Worm (Caenorhabditis elegans): ENCODE results near the gene ZK1055.6.

The ZK1055.6 gene

DNA sequence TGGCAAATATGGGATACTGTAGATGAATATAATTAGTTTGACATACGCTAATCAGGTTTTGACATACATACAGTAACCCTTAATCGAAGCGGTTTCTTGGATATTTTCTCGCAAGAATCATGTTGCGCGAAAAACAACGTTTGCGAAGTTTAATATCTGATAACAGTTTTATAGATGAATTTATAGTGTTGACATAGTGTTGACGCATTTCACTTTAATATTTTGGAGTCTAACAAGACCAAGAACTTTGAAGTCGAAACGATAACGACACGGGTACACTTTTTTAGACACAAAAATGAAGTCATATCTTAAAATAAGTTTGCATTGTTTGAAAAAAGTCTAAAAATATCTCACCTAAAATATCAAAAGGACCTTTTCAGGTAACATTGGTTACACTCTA is 13.9 kb upstream of the ZK1055.6 start:
- TF ChIP-seq snpc-4 (tag; optimal IDR thresholded peaks at IDR 0.05) (no peak), drap-1 (GFP tag; optimal IDR thresholded peaks at IDR 0.05) (no peak), lsy-2 (tag; optimal IDR thresholded peaks at IDR 0.05) (no peak), mab-5 (tag; optimal IDR thresholded peaks at IDR 0.05) (no peak), lin-13 (tag; optimal IDR thresholded peaks at IDR 0.05) (no peak), ceh-83 (GFP tag; optimal IDR thresholded peaks at IDR 0.05) (no peak), nhr-237 (tag; optimal IDR thresholded peaks at IDR 0.05) (no peak), flh-1 (GFP tag; optimal IDR thresholded peaks at IDR 0.05) (no peak), mls-2 (tag; optimal IDR thresholded peaks at IDR 0.05) (no peak), nhr-76 (tag; optimal IDR thresholded peaks at IDR 0.05) (no peak), blmp-1 (tag; optimal IDR thresholded peaks at IDR 0.05) (no peak)

DNA sequence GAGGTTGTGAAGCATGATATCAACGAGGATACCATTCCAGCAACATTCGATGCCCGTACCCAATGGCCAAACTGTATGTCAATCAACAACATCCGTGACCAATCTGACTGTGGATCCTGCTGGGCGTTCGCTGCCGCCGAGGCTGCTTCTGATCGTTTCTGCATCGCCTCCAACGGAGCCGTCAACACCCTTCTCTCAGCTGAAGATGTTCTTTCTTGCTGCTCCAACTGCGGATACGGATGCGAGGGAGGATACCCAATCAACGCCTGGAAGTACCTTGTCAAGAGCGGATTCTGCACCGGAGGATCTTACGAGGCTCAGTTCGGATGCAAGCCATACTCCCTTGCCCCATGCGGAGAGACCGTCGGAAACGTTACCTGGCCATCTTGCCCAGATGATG is 12.6 kb upstream of the ZK1055.6 start:
- TF ChIP-seq ces-1 (GFP tag; optimal IDR thresholded peaks at IDR 0.05), result no peak
- TF ChIP-seq elt-1 (tag; optimal IDR thresholded peaks at IDR 0.05; ENCODE audit: borderline replicate concordance, insufficient read depth), result no peak
- no peak for TF ChIP-seq nhr-28 (tag; optimal IDR thresholded peaks at IDR 0.05)
- TF ChIP-seq mab-5 (tag; optimal IDR thresholded peaks at IDR 0.05), result no peak
- TF ChIP-seq nhr-12 (tag; optimal IDR thresholded peaks at IDR 0.05), result no peak
- TF ChIP-seq flh-1 (GFP tag; optimal IDR thresholded peaks at IDR 0.05), result no peak
- TF ChIP-seq sem-2 (GFP tag; optimal IDR thresholded peaks at IDR 0.05), result no peak
- no peak for TF ChIP-seq mep-1 (tag; optimal IDR thresholded peaks at IDR 0.05)
- TF ChIP-seq unc-120 (tag; optimal IDR thresholded peaks at IDR 0.05; ENCODE audit: poor library complexity, severe bottlenecking), result no peak
- no peak for TF ChIP-seq bed-3 (GFP tag; optimal IDR thresholded peaks at IDR 0.05)
- no peak for TF ChIP-seq snpc-4 (tag; optimal IDR thresholded peaks at IDR 0.05)
- no peak for TF ChIP-seq M03D4.4 (tag; optimal IDR thresholded peaks at IDR 0.05)
- TF ChIP-seq ham-2 (GFP tag; optimal IDR thresholded peaks at IDR 0.05), result no peak
- no peak for TF ChIP-seq nhr-237 (tag; optimal IDR thresholded peaks at IDR 0.05)
- no peak for TF ChIP-seq cnd-1 (tag; optimal IDR thresholded peaks at IDR 0.05)
- no peak for TF ChIP-seq ceh-83 (GFP tag; optimal IDR thresholded peaks at IDR 0.05)
- TF ChIP-seq ztf-11 (tag; optimal IDR thresholded peaks at IDR 0.05), result no peak

DNA sequence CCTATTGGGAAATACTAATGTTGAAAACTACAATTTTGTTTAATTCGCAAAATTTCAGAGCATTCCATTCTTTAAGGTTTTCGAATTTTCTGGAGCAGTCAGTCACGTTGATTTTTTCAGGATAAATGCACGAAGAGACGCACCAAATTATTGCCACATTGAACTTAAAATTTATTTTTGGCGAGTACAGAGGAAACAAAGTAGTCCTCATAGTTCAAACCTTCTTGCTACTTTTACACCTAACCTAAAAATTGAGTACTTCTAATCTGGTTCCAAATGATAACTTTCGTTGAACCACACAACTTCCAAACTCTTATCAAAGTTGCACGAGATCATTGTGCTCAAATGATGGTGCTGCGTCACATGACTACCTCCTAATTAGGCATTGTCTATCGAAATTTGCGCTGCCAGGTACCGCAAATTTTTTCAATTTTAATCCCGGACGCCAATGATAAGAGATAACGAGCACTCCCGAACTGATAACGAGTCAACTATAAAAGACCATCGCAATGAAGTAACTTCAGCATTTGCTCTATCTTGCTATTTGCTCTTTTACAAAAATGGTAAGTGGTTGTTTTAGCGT is 11.8 kb upstream of the ZK1055.6 start, which contains the start of gene cpr-4:
cpr-4 (plus strand) TSS at position 523 of the 583 bp plus-strand sequence.
- TF ChIP-seq drap-1 (GFP tag; optimal IDR thresholded peaks at IDR 0.05) (no peak), nhr-12 (tag; optimal IDR thresholded peaks at IDR 0.05) (no peak), ceh-83 (GFP tag; optimal IDR thresholded peaks at IDR 0.05) (no peak), M03D4.4 (tag; optimal IDR thresholded peaks at IDR 0.05) (no peak), pha-4 (tag; optimal IDR thresholded peaks at IDR 0.05) (no peak), nhr-237 (tag; optimal IDR thresholded peaks at IDR 0.05) (no peak), elt-3 (tag; optimal IDR thresholded peaks at IDR 0.05) (no peak)

DNA sequence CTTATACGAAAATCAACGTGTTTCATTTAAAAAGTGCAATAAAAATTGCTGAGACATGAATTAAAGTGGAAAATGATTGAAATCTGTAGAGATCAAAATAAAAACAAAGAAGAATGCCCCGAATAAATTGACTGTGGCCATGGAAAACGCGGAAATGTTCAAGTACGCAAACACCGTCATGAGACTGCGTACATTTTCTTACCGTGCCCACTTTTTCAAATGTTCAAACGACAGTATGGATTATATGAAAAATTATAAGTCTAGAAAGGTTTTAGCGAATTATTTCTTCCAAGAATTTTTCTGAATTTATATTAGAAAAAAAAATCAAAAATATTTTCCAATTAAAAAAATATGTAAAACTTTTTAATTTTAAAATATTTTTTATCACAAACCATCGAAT is 9.1 kb upstream of the ZK1055.6 start:
- TF ChIP-seq lsy-2 (tag; optimal IDR thresholded peaks at IDR 0.05), result peak; percentile 87
- no peak for TF ChIP-seq nhr-76 (tag; optimal IDR thresholded peaks at IDR 0.05)
- TF ChIP-seq mab-5 (tag; optimal IDR thresholded peaks at IDR 0.05), result no peak
- no peak for TF ChIP-seq snpc-4 (tag; optimal IDR thresholded peaks at IDR 0.05)
- TF ChIP-seq lin-13 (tag; optimal IDR thresholded peaks at IDR 0.05), result peak; percentile 8
- no peak for TF ChIP-seq flh-1 (GFP tag; optimal IDR thresholded peaks at IDR 0.05)
- no peak for TF ChIP-seq elt-1 (tag; optimal IDR thresholded peaks at IDR 0.05; ENCODE audit: borderline replicate concordance, insufficient read depth)

- TF ChIP-seq nhr-2 (tag; optimal IDR thresholded peaks at IDR 0.05) (no peak), elt-1 (tag; optimal IDR thresholded peaks at IDR 0.05; ENCODE audit: borderline replicate concordance, insufficient read depth) (no peak), ceh-43 (GFP tag; optimal IDR thresholded peaks at IDR 0.05) (no peak), sptf-1 (tag; optimal IDR thresholded peaks at IDR 0.05) (no peak), flh-1 (GFP tag; optimal IDR thresholded peaks at IDR 0.05) (no peak)
These were observed 8.7 kb upstream of the ZK1055.6 start, which contains the start of gene gon-14 for ce11 chrV:6611058-6611457. TSS of gene gon-14 (minus strand) at chrV:6611158.

- TF ChIP-seq lin-13 (tag; optimal IDR thresholded peaks at IDR 0.05) (no peak), nhr-76 (tag; optimal IDR thresholded peaks at IDR 0.05) (no peak), blmp-1 (tag; optimal IDR thresholded peaks at IDR 0.05) (no peak), elt-1 (tag; optimal IDR thresholded peaks at IDR 0.05; ENCODE audit: borderline replicate concordance, insufficient read depth) (no peak)
These were observed 3.8 kb upstream of the ZK1055.6 start for ce11 chrV:6606197-6606596.

Data from whole organism, mixed stage, embryonic.